Fruit fly (Drosophila melanogaster) whole organism, larva: ENCODE results near the gene GAPcenA.

Source experiments
- noc ChIP-seq: fragments of 200-800 bp; sonication (Bioruptor generic); optimal IDR thresholded peaks from 3 replicates; lab custom pipeline; 2019; ENCODE audit warnings: missing biosample characterization, mild to moderate bottlenecking, missing genetic modification characterization, moderate library complexity

The GAPcenA gene

DNA sequence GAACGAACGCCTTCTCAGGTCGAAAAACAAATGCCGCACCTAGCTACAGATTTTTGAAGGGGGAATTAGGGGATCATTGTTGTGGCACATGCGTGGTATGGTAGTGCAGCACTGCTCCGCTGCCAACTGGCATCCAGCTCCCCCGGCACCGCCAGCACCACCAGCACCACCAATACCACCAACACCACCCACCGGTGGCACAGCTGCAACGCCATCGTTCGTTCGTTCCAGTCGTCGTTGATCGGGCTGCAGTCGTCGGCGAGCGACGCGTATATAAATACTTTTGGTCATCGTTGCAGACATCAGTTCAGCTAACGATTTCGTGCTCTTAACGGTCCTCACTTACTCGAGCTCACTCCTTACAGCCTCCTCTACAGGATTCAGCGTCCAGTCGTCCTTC lies 20.8 kb upstream of the GAPcenA start, which contains the start of gene CG34461:
Gene CG34461, plus strand, starts transcription at position 301 of the 400 bp plus-strand sequence.
- TF ChIP-seq noc: no peak

DNA sequence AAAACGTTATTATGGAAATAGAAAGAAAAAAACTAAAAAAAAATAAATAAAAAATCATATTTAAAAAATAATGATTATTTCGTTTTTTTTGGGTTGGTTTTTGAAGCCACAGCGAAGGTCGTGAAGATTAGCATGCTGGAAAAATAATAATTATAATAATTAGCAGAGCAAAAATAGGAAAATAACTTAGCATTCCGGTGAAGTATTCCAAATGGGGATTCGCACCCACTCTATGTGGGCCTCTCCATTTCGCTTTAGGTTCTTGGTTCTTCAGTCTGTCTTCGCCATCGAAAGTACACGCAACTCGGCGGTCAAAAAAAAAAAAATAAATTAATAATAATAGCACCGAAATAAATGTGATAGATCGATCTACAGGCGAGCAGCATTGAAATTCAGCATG lies 18.1 kb upstream of the GAPcenA start, which contains the start of gene CG34462:
Gene CG34462, plus strand, starts transcription at position 301 of the 400 bp plus-strand sequence.
- TF ChIP-seq noc: no peak

DNA sequence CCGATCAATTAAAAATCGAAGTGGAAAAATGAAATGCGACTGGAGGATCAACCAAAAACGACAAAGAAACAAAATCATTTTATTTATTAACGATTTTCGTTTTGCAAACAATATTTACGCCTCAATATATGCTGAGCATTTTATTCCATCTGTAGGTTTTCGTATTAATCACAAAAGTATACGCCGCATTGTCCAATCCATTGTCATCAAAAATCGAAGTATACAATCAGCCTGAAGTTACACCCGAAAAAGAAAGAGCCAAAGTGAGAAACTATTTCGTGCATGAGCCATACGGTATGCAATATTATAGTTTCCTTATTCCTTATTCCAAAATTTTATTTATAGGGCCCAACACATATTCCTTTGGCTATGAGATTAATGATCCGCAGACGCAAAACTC lies 17.4 kb upstream of the GAPcenA start:
- no peak for TF ChIP-seq noc

DNA sequence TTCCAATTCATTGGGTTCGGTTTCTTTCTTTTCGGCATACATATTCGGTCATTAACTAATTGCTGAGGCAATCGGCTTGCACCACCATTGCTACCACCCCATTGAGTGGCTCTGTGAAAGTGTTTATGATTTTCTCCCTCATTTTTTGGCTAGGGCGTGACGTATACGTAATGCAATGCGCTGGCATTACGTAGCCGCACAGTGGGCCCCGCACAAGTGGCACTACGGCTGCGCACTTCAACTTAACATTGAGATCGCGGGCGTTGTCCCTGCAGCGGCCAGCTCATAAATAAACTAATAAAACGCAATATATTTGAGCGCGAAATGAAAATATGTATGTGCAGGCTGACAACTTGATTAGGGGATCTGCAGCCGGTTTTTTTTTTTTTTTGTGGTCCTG lies 14.9 kb upstream of the GAPcenA start:
- TF ChIP-seq noc: no peak

DNA sequence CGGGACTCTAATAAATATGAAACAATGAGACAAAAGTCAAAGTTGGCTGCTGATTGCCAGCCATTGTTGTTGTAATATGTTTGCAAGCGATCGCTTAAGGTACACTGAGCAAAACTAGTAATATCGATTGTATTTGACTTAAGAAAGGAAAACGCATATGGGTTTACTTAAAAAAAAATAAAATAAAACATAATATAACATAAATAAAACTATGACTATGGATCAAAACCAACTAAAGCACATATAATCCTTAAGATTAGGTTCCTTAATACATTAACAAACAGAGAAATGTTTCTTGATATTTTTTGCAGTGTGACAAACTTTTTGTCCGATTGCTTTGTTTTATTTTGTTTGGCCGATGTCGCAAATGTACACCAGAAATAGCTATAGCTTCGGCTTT lies 12.8 kb upstream of the GAPcenA start:
- no peak for TF ChIP-seq noc

DNA sequence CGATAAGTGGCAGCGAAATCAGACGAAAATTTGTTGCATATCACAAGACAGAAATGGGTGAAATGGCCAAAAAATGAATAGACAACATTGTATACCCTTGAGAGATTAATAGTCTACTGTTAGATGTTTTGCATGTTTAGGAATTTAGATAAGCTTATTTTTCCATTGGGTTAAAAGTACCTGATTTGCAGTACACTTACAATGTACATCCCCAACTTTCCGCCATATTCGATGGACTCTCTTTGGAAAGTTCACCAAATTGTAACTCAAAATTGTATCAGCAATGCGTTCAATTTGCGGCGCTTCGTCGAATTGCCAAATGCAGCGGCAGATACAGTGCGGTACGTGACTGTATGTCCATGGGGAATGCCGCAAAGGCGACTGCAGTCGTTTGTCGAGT lies 12.0 kb upstream of the GAPcenA start:
- TF ChIP-seq noc: no peak

DNA sequence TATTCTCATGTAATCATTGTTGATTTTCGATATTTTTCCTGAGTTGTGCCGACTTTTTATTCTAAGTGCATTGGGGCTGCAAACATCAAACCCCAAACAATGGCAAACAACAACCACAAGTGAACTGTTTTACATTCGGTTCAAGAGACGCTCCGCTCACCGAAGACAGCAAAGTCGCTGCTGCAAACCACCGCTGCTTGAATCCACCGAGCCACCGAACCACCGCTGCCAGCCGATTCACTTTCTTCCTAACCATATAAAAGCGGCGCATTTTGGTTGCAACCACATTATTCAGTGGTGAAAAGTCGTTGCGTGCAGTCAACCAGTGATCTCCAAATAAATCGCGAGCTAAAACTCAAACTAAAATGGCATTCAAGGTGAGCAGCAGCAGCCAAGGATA lies 10.0 kb upstream of the GAPcenA start, which contains the start of gene Cpr66Cb:
Gene Cpr66Cb, plus strand, starts transcription at position 301 of the 400 bp plus-strand sequence.
- no peak for TF ChIP-seq noc

DNA sequence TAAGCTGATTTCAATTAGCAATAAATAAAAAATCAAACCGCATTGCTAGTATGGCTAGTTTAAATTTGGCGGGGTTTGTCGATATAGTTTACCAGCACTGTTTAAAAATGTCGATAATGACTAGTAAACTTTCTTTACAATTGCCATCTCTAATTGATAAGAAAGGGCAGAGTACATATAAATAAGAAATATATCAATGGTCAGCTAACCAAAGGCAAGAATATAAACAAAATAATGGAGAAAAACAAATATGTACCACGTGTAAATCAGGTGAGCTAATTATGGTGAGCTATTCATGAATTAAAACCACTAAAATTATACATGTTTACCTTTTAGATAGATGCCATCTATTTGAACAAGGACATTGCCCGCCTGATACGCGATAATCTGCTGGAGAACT lies 7.4 kb upstream of the GAPcenA start, which contains the start of gene Pex2:
Gene Pex2, plus strand, starts transcription at position 131 of the 400 bp plus-strand sequence.
- no peak for TF ChIP-seq noc

DNA sequence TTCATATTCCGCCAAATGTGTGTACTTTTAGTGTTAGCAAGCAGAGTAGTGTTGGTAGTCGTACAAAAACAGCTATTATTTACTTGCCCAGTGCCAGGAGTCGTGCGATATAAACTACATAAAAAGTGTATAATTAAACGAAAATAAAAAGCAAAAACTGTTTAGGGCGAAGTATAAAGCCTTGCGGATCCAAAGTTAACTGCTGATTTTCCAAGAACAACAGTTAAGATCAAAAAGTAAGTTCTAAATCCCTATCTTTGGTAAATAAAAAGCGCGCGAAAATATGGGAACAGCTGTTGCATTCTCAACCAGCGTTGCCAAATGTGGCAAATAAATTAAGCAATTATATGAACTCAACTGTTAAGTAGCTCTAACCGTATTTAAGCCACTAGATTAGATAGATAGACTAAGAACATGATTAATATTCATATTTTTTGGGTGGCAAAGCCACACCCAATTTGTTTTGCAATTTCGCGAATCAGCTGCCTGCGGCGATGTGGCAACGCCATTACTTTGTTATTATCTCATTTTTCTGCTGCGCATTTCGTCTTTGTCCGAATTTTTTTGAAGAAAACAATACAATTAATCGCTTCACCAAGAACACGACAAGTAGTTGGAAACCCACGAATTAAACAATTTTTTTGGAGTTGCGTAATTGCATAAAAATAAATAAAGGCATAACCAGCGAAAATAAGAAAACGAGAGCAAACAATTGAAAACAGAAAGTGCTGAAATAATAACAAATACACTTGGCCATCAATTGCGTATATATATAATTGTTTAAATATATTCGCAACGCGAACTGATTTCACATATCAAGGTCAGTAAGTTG lies 5.9 kb upstream of the GAPcenA start, which contains the start of the genes Prim1 and CG7083:
Gene Prim1, plus strand, starts transcription at position 51 of the 832 bp plus-strand sequence.
Gene CG7083, plus strand, starts transcription at position 522 of the 832 bp plus-strand sequence.
- TF ChIP-seq noc: peak; percentile 18

DNA sequence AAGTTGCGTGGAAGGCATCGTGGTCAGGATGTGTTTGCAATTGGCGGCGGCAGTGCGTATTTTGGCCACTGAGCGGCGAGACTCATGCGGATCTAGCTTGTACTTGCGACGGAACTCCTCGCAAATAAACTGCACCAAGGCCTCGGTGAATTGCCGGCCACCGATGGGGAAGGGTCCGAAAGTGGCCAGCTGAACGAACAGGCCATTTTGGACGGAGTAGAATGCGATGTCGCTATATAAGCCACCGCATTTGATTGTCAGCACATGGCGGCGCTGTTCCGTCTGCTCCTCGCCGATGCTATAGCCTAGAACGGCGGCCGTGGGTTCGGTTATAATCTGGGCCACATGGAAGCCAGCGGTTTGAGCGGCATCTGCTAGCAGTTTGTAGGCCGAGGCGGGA lies 1.2 kb upstream of the GAPcenA start:
- no peak for TF ChIP-seq noc

DNA sequence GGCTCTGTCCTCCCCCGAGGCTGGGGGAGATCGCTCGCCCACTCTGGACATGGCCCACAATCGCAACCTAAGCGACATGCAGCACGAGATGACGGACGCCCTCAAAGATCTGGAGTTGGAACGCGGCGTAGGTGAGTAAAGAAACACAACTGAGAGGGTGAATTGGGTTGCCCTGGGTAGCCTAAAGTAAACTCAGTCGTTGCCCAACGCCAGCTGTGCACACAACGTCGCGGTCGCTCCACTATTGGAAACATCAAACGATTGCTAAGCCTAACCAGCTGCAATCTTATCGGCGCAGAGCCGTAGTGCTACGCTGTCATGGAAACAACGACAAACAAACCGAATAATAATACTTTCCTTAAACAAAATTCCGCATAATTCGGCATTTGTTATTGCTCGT lies 985 bp downstream of the GAPcenA start:
- TF ChIP-seq noc: no peak

DNA sequence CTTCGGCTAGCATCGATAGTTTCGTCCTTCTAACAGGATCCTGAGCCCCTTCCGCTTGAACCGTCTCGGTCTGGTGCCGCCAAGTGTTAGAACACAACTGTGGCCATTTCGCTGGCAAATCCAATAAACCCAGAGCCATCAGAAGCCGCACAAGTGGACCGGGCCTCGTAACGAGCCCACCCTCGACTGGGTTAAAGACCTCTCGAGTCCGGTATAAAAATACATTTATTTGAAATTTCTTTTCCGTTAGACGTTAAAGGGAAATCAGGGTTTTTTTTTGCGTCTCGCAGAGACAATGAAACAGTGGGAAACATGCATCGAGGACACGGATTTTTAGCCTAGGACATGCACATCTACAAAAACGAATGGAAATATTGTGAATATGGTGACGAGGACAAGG lies 9.8 kb downstream of the GAPcenA start, which contains the start of gene Culd:
Gene Culd, minus strand, starts transcription at position 101 of the 400 bp plus-strand sequence.
- TF ChIP-seq noc: no peak

DNA sequence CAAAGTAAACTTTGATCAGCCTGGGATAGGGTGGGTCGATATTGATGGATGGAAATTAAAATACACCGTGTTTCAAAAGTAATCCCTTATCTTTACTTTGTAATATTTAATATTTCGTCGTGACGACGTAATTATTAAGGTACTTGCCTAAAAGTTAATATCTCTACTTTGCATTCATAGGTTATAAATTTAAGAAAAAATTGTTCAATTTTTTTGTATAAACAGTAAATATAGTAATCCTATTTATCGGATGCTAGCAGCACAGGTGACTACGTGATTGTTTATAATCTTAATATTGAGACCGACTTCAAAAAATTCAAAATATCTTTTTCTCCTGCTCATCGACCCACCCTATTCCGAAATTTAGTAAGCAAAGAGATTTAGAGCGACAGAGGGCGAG lies 11.8 kb downstream of the GAPcenA start:
- TF ChIP-seq noc: peak; percentile 27

DNA sequence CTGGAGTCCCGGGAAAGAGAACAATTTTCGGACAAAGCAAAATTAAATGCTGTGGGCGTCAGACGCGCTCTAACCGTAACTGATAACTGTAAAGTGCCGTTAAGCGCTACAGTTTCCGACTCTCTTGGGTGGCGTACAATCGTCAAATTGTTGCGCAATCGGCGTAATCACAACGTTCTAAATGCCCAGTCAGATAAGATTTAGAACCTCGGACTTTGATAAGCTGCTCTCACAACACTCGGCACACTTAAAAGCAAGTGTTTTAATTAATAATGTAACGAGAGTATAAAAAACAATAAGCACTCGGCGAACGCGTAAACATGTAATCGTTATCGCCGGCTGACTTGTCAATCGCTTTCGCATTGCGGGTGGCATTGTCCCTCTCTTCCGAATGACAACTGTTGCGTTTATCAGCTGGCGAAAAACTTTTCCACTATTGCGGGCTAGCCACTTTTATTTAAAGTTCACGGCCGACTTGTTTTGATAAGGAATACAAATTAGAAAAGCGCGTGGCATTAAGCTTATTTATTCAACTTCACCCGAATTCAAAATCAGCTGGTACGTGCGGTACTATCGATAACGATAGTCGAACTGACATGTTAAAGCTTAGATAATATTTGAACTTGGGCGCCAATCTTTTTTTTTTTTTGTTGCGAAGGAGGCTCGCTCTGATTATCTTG lies 12.6 kb downstream of the GAPcenA start:
- TF ChIP-seq noc: peak; percentile 60

DNA sequence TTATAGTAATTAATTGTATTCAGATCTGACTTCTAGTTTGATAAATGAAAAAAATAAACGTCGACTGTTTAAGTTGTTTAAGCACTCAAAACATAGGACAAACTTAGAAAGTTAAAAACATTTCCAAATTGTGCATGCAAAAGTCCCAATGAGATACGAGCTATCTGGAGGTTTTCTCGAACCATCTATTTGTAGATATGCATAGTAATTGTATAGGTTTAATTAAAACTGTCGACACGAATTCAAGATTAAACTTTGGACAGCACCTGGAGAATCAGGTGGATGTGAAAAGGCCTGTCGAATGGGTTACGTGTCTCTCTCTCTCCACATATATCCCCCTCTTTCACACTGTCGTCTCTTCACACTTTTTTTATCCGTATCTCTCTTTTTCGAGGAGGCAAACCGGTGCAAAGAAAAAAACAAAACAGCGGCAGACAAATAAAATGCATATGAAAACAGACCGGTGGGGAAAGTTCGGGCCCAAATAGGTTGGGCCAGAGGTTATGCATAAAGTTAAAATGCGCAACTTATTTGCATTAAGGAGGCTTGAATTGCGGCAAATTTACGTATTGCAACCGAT lies 13.8 kb downstream of the GAPcenA start:
- TF ChIP-seq noc: no peak

DNA sequence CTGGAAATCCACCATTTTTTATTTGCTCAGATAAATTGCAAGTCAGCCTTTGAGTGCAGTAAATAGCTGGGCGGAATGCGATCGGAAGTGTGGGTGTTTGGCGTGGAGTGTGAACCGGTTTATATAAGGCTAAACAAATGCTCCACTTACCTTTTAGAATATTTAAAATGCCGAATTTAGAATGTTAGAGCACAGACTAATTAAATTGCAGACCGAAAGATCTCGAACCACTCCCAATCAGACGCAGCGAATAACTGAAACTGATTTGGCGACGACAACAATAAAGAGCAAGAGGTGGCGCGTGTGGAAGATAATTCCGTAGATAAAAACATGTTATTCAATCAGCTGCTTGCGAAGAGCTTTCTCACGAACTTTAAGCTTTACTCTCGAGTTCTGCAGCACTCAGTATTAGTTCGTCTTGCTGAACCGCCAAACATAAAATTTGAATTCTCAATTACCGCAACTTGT lies 14.3 kb downstream of the GAPcenA start, which contains the start of gene Idh:
Gene Idh, minus strand, starts transcription at position 264 of the 468 bp plus-strand sequence.
- peak; percentile 61 for TF ChIP-seq noc

DNA sequence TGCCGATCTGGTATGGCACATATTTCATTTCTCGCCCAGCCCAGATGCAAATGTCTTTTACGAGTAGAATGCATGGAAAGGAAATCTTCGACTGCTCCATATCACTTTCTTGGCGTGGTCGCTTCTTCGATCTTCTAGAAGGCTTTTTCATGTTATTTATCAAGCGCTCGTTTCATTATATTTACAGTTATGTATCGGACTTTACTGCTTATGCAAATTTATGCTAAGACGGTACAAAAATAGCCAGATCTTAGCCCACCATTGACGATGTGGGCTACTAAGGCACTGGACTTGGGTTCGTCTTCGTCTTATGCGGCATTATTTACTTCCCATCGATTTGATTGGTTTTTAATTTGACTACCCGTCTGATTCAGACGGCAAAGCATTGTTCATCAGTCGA lies 16.9 kb downstream of the GAPcenA start:
- no peak for TF ChIP-seq noc
